Worm (Caenorhabditis elegans) whole organism, young adult: ENCODE results near the gene Y46G5A.18.

Experiments used
- B0035.1 ChIP-seq: sonication (generic microtip); optimal IDR thresholded peaks from 2 replicates; lab custom pipeline; 2016; ENCODE audit warnings: missing genetic modification characterization, mild to moderate bottlenecking, missing compliant biosample characterization, missing genotype, missing genetic modification reagents
- C06A6.2 ChIP-seq: fragments of 200-800 bp; sonication (Bioruptor generic); conservative IDR thresholded peaks from 2 replicates; pipeline ENCODE4 v1.3.6; 2022; ENCODE audit warnings: missing genetic modification characterization, missing compliant biosample characterization
- gei-17 ChIP-seq: fragments of 200-800 bp; sonication (Bioruptor generic); optimal IDR thresholded peaks from 2 replicates; lab custom pipeline; 2018; ENCODE audit warnings: mild to moderate bottlenecking, missing genetic modification characterization, missing compliant biosample characterization
- hrde-1 ChIP-seq: sonication (generic microtip); optimal IDR thresholded peaks from 2 replicates; lab custom pipeline; 2016; ENCODE audit warnings: missing genetic modification characterization, mild to moderate bottlenecking, missing compliant biosample characterization, moderate library complexity, missing genotype, missing genetic modification reagents, borderline replicate concordance
- snpc-1.1 ChIP-seq: sonication (generic microtip); optimal IDR thresholded peaks from 2 replicates; lab custom pipeline; 2017; ENCODE audit warnings: missing genetic modification characterization, mild to moderate bottlenecking, missing compliant biosample characterization, antibody characterized with exemption, moderate library complexity, missing genotype, missing genetic modification reagents; ENCODE audit not compliant: insufficient read depth
- snpc-4 ChIP-seq, 5 experiments: fragments of 150-350 bp in 1 of 5; sonication (generic microtip) in 4 of 5; optimal IDR thresholded peaks; 2 replicates each; lab custom pipeline; 2014 to 2018; ENCODE audit warnings: missing genetic modification characterization in 5 of 5, missing biosample characterization in 3 of 5, antibody characterized with exemption in 2 of 5, mild to moderate bottlenecking in 2 of 5, missing compliant biosample characterization in 2 of 5, missing genotype in 2 of 5, moderate library complexity in 2 of 5, missing genetic modification reagents in 1 of 5

- no peak for TF ChIP-seq hrde-1 (tag; lab: Kevin White, UChicago)
- TF ChIP-seq gei-17 (GFP tag; lab: Kevin White, UChicago): no peak
- TF ChIP-seq B0035.1: no peak
- TF ChIP-seq snpc-4 (GFP tag; optimal IDR thresholded peaks at IDR 0.05; lab: Kevin White, UChicago): no peak
- TF ChIP-seq snpc-4 (tag; optimal IDR thresholded peaks at IDR 0.05; lab: Kevin White, UChicago): no peak
- TF ChIP-seq snpc-1.1 (tag; lab: Kevin White, UChicago): no peak
- no peak for TF ChIP-seq C06A6.2 (GFP tag; lab: Robert Waterston, UW)
Measured at ce11 chrII:12776379-12776778, 28.7 kb downstream of the Y46G5A.18 start, which contains the start of gene Y46G5A.34.
